Worm (Caenorhabditis elegans): Measurements from ENCODE around the gene snf-10.

The snf-10 gene

ce11 chrV:10414610-10415009 is 26.0 kb downstream of the snf-10 start, which contains the start of gene F15H10.9:
TSS of gene F15H10.9 (minus strand) at chrV:10414710.
- TF ChIP-seq zip-5 (tag; optimal IDR thresholded peaks at IDR 0.05), result no peak

DNA sequence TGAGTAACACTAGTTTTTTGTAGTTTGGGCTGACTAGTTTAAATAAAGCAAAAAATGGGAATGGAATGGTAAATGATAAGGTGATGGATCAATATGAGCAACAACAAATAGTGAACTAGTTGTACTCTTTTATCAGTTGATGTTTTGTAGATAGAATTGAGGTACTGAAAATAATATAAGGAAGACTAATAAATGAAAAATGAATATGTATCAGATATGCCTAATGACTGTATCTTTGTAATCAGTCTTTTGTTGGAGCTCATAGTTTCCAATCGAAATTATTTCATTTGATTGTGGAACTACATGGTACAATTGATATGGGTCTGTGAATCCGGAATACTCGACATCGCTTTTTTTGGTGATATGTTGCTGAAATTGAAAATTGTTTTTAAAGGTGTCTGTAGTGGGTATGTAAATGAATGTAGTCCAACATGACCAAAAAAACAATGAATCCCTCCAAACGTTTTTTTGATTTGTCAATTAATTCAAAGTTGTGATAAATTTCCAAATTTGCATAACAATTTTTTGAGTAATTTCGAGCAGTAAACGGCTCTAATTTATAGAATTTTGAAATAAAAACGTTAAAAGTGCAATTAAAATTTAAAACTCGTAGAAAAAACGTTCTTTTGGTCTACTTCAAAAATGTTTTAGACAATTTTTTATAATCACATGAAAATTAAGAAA is 30.5 kb downstream of the snf-10 start, which contains the start of gene F15H10.12:
TSS of gene F15H10.12 (minus strand) at position 51 of the 684 bp plus-strand sequence.
- no peak for TF ChIP-seq nfya-1 (tag; optimal IDR thresholded peaks at IDR 0.05)
- TF ChIP-seq C08G9.2 (tag; optimal IDR thresholded peaks at IDR 0.05), result no peak
- TF ChIP-seq lin-11 (tag; optimal IDR thresholded peaks at IDR 0.05), result no peak
- TF ChIP-seq hlh-15 (tag; optimal IDR thresholded peaks at IDR 0.05), result no peak
- TF ChIP-seq K09A11.1 (tag; optimal IDR thresholded peaks at IDR 0.05; ENCODE audit: insufficient read depth), result no peak
- TF ChIP-seq sox-2 (GFP tag; IDR thresholded peaks at IDR 0.05), result no peak
- TF ChIP-seq ama-1 (optimal IDR thresholded peaks at IDR 0.05), result no peak
- no peak for TF ChIP-seq ceh-14 (tag; optimal IDR thresholded peaks at IDR 0.05)
- no peak for TF ChIP-seq syd-9 (tag; optimal IDR thresholded peaks at IDR 0.05)
- TF ChIP-seq ahr-1 (tag; optimal IDR thresholded peaks at IDR 0.05), result no peak
- TF ChIP-seq hlh-6 (tag; optimal IDR thresholded peaks at IDR 0.05), result no peak
- no peak for TF ChIP-seq ceh-31 (tag; optimal IDR thresholded peaks at IDR 0.05)
- no peak for TF ChIP-seq rnt-1 (tag; optimal IDR thresholded peaks at IDR 0.05)
- no peak for TF ChIP-seq gmeb-2 (tag; optimal IDR thresholded peaks at IDR 0.05)

DNA sequence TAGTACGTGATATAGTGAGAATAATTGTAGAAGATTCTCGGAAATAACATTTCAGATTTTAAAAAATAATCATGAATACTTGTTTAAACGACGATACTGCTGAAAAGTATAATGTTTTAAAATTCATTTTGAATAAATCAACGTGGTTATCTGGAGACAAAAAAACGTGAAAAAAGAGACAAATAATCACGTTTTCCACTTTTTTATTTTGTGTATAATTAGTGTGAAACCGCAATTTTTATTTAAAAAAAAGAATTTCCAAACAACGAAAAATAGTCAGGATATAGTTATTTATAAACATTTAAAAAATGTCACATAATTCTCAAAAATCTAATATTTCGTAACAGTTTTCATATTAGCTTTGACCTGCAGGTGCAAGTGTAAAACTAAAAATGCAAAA is 34.3 kb downstream of the snf-10 start, which contains the start of gene F15H10.7:
TSS of gene F15H10.7 (minus strand) at position 101 of the 400 bp plus-strand sequence.
- no peak for TF ChIP-seq nhr-11 (tag; optimal IDR thresholded peaks at IDR 0.05)

DNA sequence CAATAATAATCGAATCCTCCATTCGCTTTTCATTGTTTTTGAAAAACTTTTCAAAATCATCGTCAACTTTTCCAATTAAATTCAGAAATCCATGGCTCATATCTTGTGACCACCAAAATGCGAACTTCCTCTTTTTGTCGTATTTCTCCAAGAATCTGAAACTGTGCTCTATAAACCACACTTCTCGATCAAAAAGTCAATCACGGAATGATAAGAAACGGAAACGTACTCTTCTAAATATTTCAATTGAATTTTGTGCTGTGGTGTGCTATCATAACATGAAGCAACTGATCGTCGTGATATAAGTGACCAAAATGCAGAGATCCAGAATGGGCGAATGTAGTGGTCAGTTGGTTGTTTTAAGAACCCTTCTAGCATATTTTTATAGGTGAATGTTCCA is 35.9 kb downstream of the snf-10 start:
- TF ChIP-seq pag-3 (tag; optimal IDR thresholded peaks at IDR 0.05; ENCODE audit: borderline replicate concordance), result no peak

ce11 chrV:10402804-10403203 is 37.8 kb downstream of the snf-10 start, which contains the start of gene F15H10.8:
TSS of gene F15H10.8 (minus strand) at chrV:10402904.
- no peak for TF ChIP-seq unc-86 (tag; optimal IDR thresholded peaks at IDR 0.05)

- peak; percentile 77 for TF ChIP-seq elt-2 (tag; optimal IDR thresholded peaks at IDR 0.05)
- no peak for TF ChIP-seq pros-1 (tag; optimal IDR thresholded peaks at IDR 0.05)
Measured at ce11 chrV:10399290-10399689, 41.3 kb downstream of the snf-10 start.

DNA sequence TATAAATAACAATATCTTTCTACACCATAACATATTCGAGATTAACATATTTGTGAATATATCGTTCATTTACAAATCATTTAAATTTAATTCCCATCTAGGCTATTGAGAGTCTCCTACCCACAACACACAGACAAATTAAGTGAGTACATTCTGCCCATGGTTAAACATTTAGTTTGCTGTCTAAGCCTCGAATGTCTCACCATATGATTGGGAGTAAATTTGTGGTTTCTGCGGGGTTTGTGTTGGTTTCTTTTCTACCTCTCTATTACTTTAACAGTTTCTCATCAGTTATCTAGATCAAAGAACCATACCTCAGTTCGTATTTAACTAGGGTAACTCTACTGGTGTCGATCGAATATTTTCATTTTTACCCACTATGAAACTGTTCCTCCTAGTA is 42.2 kb downstream of the snf-10 start, which contains the start of gene ugt-2:
TSS of gene ugt-2 (plus strand) at position 371 of the 400 bp plus-strand sequence.
- TF ChIP-seq pax-1 (tag; optimal IDR thresholded peaks at IDR 0.05) (no peak), pat-9 (tag; optimal IDR thresholded peaks at IDR 0.05) (no peak), lim-6 (tag; optimal IDR thresholded peaks at IDR 0.05) (no peak), elt-4 (tag; optimal IDR thresholded peaks at IDR 0.05) (no peak)

DNA sequence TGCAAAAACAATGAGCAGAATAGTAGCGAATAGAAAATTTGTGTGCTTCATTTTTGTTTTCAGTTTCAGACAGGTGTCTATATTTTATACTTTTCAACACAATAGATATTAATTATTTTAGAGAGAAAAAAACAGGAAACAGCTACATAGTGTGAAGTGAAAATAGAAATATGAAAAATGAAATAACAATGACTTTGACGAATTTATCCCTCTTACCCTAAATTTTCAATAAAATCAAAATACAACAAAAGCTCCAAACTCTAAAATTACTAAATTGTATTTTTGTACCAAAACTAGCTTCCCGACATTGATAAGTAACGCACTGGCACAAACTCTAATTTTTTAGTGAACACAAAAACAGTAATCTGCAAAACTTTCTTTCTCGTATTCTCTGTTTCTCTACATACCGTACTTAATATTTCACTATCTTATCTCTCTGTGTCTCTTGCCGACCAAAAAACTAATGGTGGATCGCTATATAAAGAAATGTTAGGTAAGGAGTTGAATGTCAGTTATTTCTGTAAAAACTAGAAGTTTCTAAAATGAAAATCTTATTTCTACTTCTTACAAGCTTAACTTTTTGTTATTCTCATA is 45.4 kb downstream of the snf-10 start, which contains the start of the genes col-151 and ugt-1:
TSS of gene col-151 (minus strand) at position 51 of the 594 bp plus-strand sequence.
TSS of gene ugt-1 (plus strand) at position 491 of the 594 bp plus-strand sequence.
- TF ChIP-seq lin-11 (tag; optimal IDR thresholded peaks at IDR 0.05) (no peak), pag-3 (tag; optimal IDR thresholded peaks at IDR 0.05; ENCODE audit: borderline replicate concordance) (no peak), madf-2 (tag; optimal IDR thresholded peaks at IDR 0.05) (no peak), hlh-8 (tag; optimal IDR thresholded peaks at IDR 0.05) (no peak), hlh-6 (tag; optimal IDR thresholded peaks at IDR 0.05) (no peak), K02D7.2 (tag; optimal IDR thresholded peaks at IDR 0.05) (no peak), unc-3 (GFP tag; conservative IDR thresholded peaks at IDR 0.05) (no peak), unc-3 (tag; optimal IDR thresholded peaks at IDR 0.05) (no peak), ceh-22 (tag; optimal IDR thresholded peaks at IDR 0.05) (no peak), pros-1 (tag; optimal IDR thresholded peaks at IDR 0.05) (no peak)

Data from whole organism, late embryonic.